Worm (Caenorhabditis elegans) whole organism, L4 larva: ENCODE measurements around the gene dpy-17.

Source experiments
- ceh-82 ChIP-seq: sonication (generic microtip); optimal IDR thresholded peaks from 2 replicates; lab custom pipeline; 2017; ENCODE audit warnings: missing biosample characterization, missing genetic modification characterization
- fkh-10 ChIP-seq: fragments of 150-350 bp; optimal IDR thresholded peaks from 2 replicates; lab custom pipeline; 2014; ENCODE audit warnings: missing biosample characterization, missing genetic modification reagents, missing genetic modification characterization
- fos-1 ChIP-seq: fragments of 150-350 bp; optimal IDR thresholded peaks from 2 replicates; lab custom pipeline; 2014; ENCODE audit warnings: missing biosample characterization, missing genetic modification characterization

ce11 chrIII:5112998-5113397, 5.9 kb downstream of the dpy-17 start:
- TF ChIP-seq ceh-82 (tag; lab: Kevin White, UChicago) (no peak), fkh-10 (GFP tag; lab: Kevin White, UChicago) (no peak), fos-1 (tag; lab: Kevin White, UChicago) (no peak)
